Fruit fly (Drosophila melanogaster): ENCODE results near the gene MSBP.

dm6 chrX:15870777-15871757 is 18.8 kb downstream of the MSBP start:
- TF ChIP-seq insv (optimal IDR thresholded peaks at IDR 0.05) (no peak), Myc (optimal IDR thresholded peaks at IDR 0.05) (no peak), ttk (optimal IDR thresholded peaks at IDR 0.05) (no peak), psq (optimal IDR thresholded peaks at IDR 0.05) (no peak)
